Fruit fly (Drosophila melanogaster) whole organism, embryonic: ENCODE results near the gene Acbp6.

Source experiments
- Asciz ChIP-seq: fragments of 200-800 bp; sonication (Bioruptor generic); optimal IDR thresholded peaks from 2 replicates; lab custom pipeline; 2017; ENCODE audit warnings: missing biosample characterization, mild to moderate bottlenecking, missing genetic modification characterization, missing genetic modification reagents
- BEAF-32 ChIP-seq: fragments of 200-800 bp; sonication (Bioruptor generic); optimal IDR thresholded peaks from 3 replicates; lab custom pipeline; 2017; ENCODE audit warnings: missing biosample characterization, missing genetic modification characterization, mild to moderate bottlenecking, moderate library complexity, missing genetic modification reagents
- CG10462 ChIP-seq: fragments of 200-800 bp; sonication (Bioruptor generic); optimal IDR thresholded peaks from 2 replicates; lab custom pipeline; 2016; ENCODE audit warnings: missing biosample characterization, missing genetic modification characterization
- CG10565 ChIP-seq: fragments of 200-800 bp; sonication (Bioruptor generic); optimal IDR thresholded peaks from 3 replicates; lab custom pipeline; 2016; ENCODE audit warnings: missing biosample characterization, mild to moderate bottlenecking, missing genetic modification characterization
- CG12391 ChIP-seq: fragments of 200-800 bp; sonication (Bioruptor generic); optimal IDR thresholded peaks from 3 replicates; lab custom pipeline; 2018; ENCODE audit warnings: missing biosample characterization, mild to moderate bottlenecking, missing genetic modification characterization, moderate library complexity
- CG14710 ChIP-seq: fragments of 200-800 bp; sonication (Bioruptor generic); optimal IDR thresholded peaks from 3 replicates; lab custom pipeline; 2019; ENCODE audit warnings: missing biosample characterization, mild to moderate bottlenecking, missing genetic modification characterization, moderate library complexity
- CG17186 ChIP-seq: fragments of 200-800 bp; sonication (Bioruptor generic); optimal IDR thresholded peaks from 3 replicates; lab custom pipeline; 2017; ENCODE audit warnings: missing biosample characterization, missing genetic modification reagents, missing genetic modification characterization
- CG1832 ChIP-seq: fragments of 200-800 bp; sonication (Bioruptor generic); optimal IDR thresholded peaks from 2 replicates; lab custom pipeline; 2017; ENCODE audit warnings: missing biosample characterization, mild to moderate bottlenecking, missing genetic modification characterization, inconsistent platforms
- CG2678 ChIP-seq: fragments of 200-800 bp; sonication (Bioruptor generic); optimal IDR thresholded peaks from 3 replicates; lab custom pipeline; 2019; ENCODE audit warnings: missing biosample characterization, mild to moderate bottlenecking, missing genetic modification characterization, moderate library complexity
- CG2712 ChIP-seq: fragments of 200-800 bp; optimal IDR thresholded peaks from 3 replicates; lab custom pipeline; 2019; ENCODE audit warnings: missing biosample characterization, mild to moderate bottlenecking, missing genetic modification characterization, moderate library complexity
- CG2889 ChIP-seq: fragments of 200-800 bp; sonication (Bioruptor generic); IDR thresholded peaks from 3 replicates; pipeline ENCODE4 v1.3.6; 2022; ENCODE audit warnings: missing biosample characterization, missing genetic modification characterization
- CG3995 ChIP-seq: fragments of 200-800 bp; sonication (Bioruptor generic); optimal IDR thresholded peaks from 3 replicates; lab custom pipeline; 2016; ENCODE audit warnings: missing biosample characterization, missing genetic modification characterization
- CG42726 ChIP-seq: fragments of 200-800 bp; sonication (Bioruptor generic); IDR thresholded peaks from 2 replicates; pipeline ENCODE4 v1.3.6; 2022; ENCODE audit warnings: missing biosample characterization, missing genetic modification characterization; ENCODE audit not compliant: partially characterized antibody
- CG4820 ChIP-seq: fragments of 200-800 bp; sonication (Bioruptor generic); optimal IDR thresholded peaks from 3 replicates; lab custom pipeline; 2016; ENCODE audit warnings: missing biosample characterization, missing genetic modification characterization
- CG6254 ChIP-seq: fragments of 200-800 bp; sonication (Bioruptor generic); optimal IDR thresholded peaks from 3 replicates; lab custom pipeline; 2017; ENCODE audit warnings: mild to moderate bottlenecking, missing biosample characterization, missing genetic modification reagents, missing genetic modification characterization
- CG6791 ChIP-seq: fragments of 200-800 bp; sonication (Bioruptor generic); IDR thresholded peaks from 3 replicates; pipeline ENCODE4 v1.3.6; 2022; ENCODE audit warnings: missing biosample characterization, missing genetic modification characterization; ENCODE audit not compliant: partially characterized antibody
- CG9797 ChIP-seq: fragments of 200-800 bp; sonication (Bioruptor generic); optimal IDR thresholded peaks from 3 replicates; lab custom pipeline; 2018; ENCODE audit warnings: missing biosample characterization, mild to moderate bottlenecking, missing genetic modification characterization
- CG9932 ChIP-seq: fragments of 200-800 bp; sonication (Bioruptor generic); IDR thresholded peaks from 2 replicates; pipeline ENCODE4 v1.3.6; 2022; ENCODE audit warnings: missing biosample characterization, missing genetic modification characterization
- D19A ChIP-seq: fragments of 200-800 bp; optimal IDR thresholded peaks from 3 replicates; lab custom pipeline; 2019; ENCODE audit warnings: missing biosample characterization, mild to moderate bottlenecking, missing genetic modification characterization, moderate library complexity
- Dfd ChIP-seq, 2 experiments: fragments of >200 bp; optimal IDR thresholded peaks; 2 replicates each; lab custom pipeline; 2017; ENCODE audit warnings: missing biosample characterization in 2 of 2, missing genetic modification characterization in 2 of 2
- E2f2 ChIP-seq: fragments of 200-800 bp; sonication (Bioruptor generic); IDR thresholded peaks from 2 replicates; pipeline ENCODE4 v1.3.6; 2022; ENCODE audit warnings: missing biosample characterization, missing genetic modification characterization
- Eip74EF ChIP-seq, 2 experiments: fragments of 200-800 bp in 1 of 2; fragments of >200 bp in 1 of 2; sonication (Bioruptor generic) in 1 of 2; optimal IDR thresholded peaks; 2 replicates each; lab custom pipeline; 2017 to 2019; ENCODE audit warnings: missing biosample characterization in 2 of 2, missing genetic modification characterization in 2 of 2, mild to moderate bottlenecking in 1 of 2, moderate library complexity in 1 of 2
- H15 ChIP-seq: fragments of 200-800 bp; sonication (Bioruptor generic); IDR thresholded peaks from 3 replicates; pipeline ENCODE4 v1.3.6; 2022; ENCODE audit warnings: missing biosample characterization, missing genetic modification characterization
- HLHmδ ChIP-seq: fragments of 200-800 bp; sonication (Bioruptor generic); optimal IDR thresholded peaks from 2 replicates; lab custom pipeline; 2018; ENCODE audit warnings: missing biosample characterization, mild to moderate bottlenecking, missing genetic modification characterization, moderate library complexity
- Mrtf ChIP-seq: fragments of 200-800 bp; sonication (Bioruptor generic); IDR thresholded peaks from 3 replicates; pipeline ENCODE4 v1.3.6; 2022; ENCODE audit warnings: missing biosample characterization, missing genetic modification characterization
- Nf-YA ChIP-seq: fragments of 200-800 bp; sonication (Bioruptor generic); IDR thresholded peaks from 2 replicates; pipeline ENCODE4 v1.3.6; 2022; ENCODE audit warnings: missing biosample characterization, missing genetic modification characterization
- Oli ChIP-seq: fragments of 200-800 bp; sonication (Bioruptor generic); optimal IDR thresholded peaks from 2 replicates; lab custom pipeline; 2018; ENCODE audit warnings: missing biosample characterization, mild to moderate bottlenecking, missing genetic modification characterization, moderate library complexity
- Ptx1 ChIP-seq: fragments of 200-800 bp; sonication (Bioruptor generic); IDR thresholded peaks from 2 replicates; pipeline ENCODE4 v1.3.6; 2022; ENCODE audit warnings: missing biosample characterization, missing genetic modification characterization
- Sox102F ChIP-seq: fragments of 200-800 bp; sonication (Bioruptor generic); optimal IDR thresholded peaks from 2 replicates; lab custom pipeline; 2018; ENCODE audit warnings: missing biosample characterization, mild to moderate bottlenecking, missing genetic modification characterization, moderate library complexity
- Spps ChIP-seq: fragments of 200-800 bp; sonication (Bioruptor generic); optimal IDR thresholded peaks from 2 replicates; lab custom pipeline; 2018; ENCODE audit warnings: missing biosample characterization, mild to moderate bottlenecking, missing genetic modification characterization
- Ssrp ChIP-seq: fragments of 200-800 bp; sonication (Bioruptor generic); optimal IDR thresholded peaks from 2 replicates; lab custom pipeline; 2018; ENCODE audit warnings: missing biosample characterization, mild to moderate bottlenecking, missing genetic modification characterization, moderate library complexity
- bcd ChIP-seq: fragments of 200-800 bp; sonication (Bioruptor generic); optimal IDR thresholded peaks from 2 replicates; lab custom pipeline; 2017; ENCODE audit warnings: missing biosample characterization, mild to moderate bottlenecking, missing genetic modification characterization
- chif ChIP-seq, 2 experiments: fragments of 200-800 bp; sonication (Bioruptor generic); optimal IDR thresholded peaks; 3 replicates each; lab custom pipeline; 2016; ENCODE audit warnings: missing biosample characterization in 2 of 2, missing genetic modification characterization in 2 of 2
- chn ChIP-seq: fragments of 200-800 bp; sonication (Bioruptor generic); optimal IDR thresholded peaks from 2 replicates; lab custom pipeline; 2016; ENCODE audit warnings: missing biosample characterization, missing genetic modification characterization
- dan ChIP-seq: fragments of 200-800 bp; sonication (Bioruptor generic); IDR thresholded peaks from 2 replicates; pipeline ENCODE4 v1.3.6; 2022; ENCODE audit warnings: missing biosample characterization, missing genetic modification characterization
- dm ChIP-seq: fragments of 200-800 bp; sonication (Bioruptor generic); optimal IDR thresholded peaks from 3 replicates; lab custom pipeline; 2016; ENCODE audit warnings: missing biosample characterization, missing genetic modification characterization
- dpn ChIP-seq, 2 experiments: fragments of 200-800 bp; sonication (Bioruptor generic); optimal IDR thresholded peaks; 3 replicates each; lab custom pipeline; 2016; ENCODE audit warnings: missing biosample characterization in 2 of 2, missing genetic modification characterization in 2 of 2
- gem ChIP-seq: fragments of 200-800 bp; sonication (Bioruptor generic); optimal IDR thresholded peaks from 2 replicates; lab custom pipeline; 2019; ENCODE audit warnings: missing biosample characterization, mild to moderate bottlenecking, missing genetic modification characterization, moderate library complexity
- gt ChIP-seq: fragments of 200-800 bp; sonication (Bioruptor generic); IDR thresholded peaks from 2 replicates; pipeline ENCODE4 v1.3.6; 2022; ENCODE audit warnings: missing biosample characterization, missing genetic modification characterization
- nmo ChIP-seq: fragments of 200-800 bp; sonication (Bioruptor generic); optimal IDR thresholded peaks from 2 replicates; lab custom pipeline; 2018; ENCODE audit warnings: missing biosample characterization, mild to moderate bottlenecking, missing genetic modification characterization, moderate library complexity
- onecut ChIP-seq: fragments of 200-800 bp; sonication (Bioruptor generic); IDR thresholded peaks from 2 replicates; pipeline ENCODE4 v1.3.6; 2022; ENCODE audit warnings: missing biosample characterization, missing genetic modification characterization
- pfk ChIP-seq: fragments of 200-800 bp; sonication (Bioruptor generic); optimal IDR thresholded peaks from 2 replicates; lab custom pipeline; 2018; ENCODE audit warnings: missing biosample characterization, mild to moderate bottlenecking, missing genetic modification characterization, moderate library complexity
- pum ChIP-seq: fragments of 200-800 bp; sonication (Bioruptor generic); optimal IDR thresholded peaks from 2 replicates; lab custom pipeline; 2016; ENCODE audit warnings: missing biosample characterization, missing genetic modification characterization
- salm ChIP-seq: fragments of 200-800 bp; sonication (Bioruptor generic); optimal IDR thresholded peaks from 2 replicates; lab custom pipeline; 2018; ENCODE audit warnings: missing biosample characterization, mild to moderate bottlenecking, missing genetic modification characterization
- sens-2 ChIP-seq: fragments of 200-800 bp; sonication (Bioruptor generic); IDR thresholded peaks from 2 replicates; pipeline ENCODE4 v1.3.6; 2022; ENCODE audit warnings: missing biosample characterization, missing genetic modification characterization
- sisA ChIP-seq: fragments of 200-800 bp; sonication (Bioruptor generic); IDR thresholded peaks from 2 replicates; pipeline ENCODE4 v1.3.6; 2022; ENCODE audit warnings: missing biosample characterization, missing genetic modification characterization
- so ChIP-seq: fragments of 200-800 bp; sonication (Bioruptor generic); IDR thresholded peaks from 3 replicates; pipeline ENCODE4 v1.3.6; 2022; ENCODE audit warnings: missing biosample characterization, missing genetic modification characterization
- sob ChIP-seq: fragments of 200-800 bp; sonication (Bioruptor generic); IDR thresholded peaks from 2 replicates; pipeline ENCODE4 v1.3.6; 2022; ENCODE audit warnings: missing biosample characterization, missing genetic modification characterization
- ssp ChIP-seq: fragments of 200-800 bp; sonication (Bioruptor generic); IDR thresholded peaks from 2 replicates; pipeline ENCODE4 v1.3.6; 2022; ENCODE audit warnings: missing biosample characterization, missing genetic modification characterization
- tgo ChIP-seq: fragments of 200-800 bp; sonication (Bioruptor generic); IDR thresholded peaks from 3 replicates; pipeline ENCODE4 v1.3.6; 2022; ENCODE audit warnings: missing biosample characterization, missing genetic modification characterization
- yki ChIP-seq: fragments of >200 bp; optimal IDR thresholded peaks from 3 replicates; lab custom pipeline; 2018

Gene Acbp6

dm6 chr3L:7086558-7087059 lies 42.1 kb upstream of the Acbp6 start, which contains the start of gene Cpr65Ea (continued):
- TF ChIP-seq CG1832 (GFP tag; lab: Kevin White, UChicago) = no peak
- no peak for TF ChIP-seq CG10565
- 0 out of 2 replicates have a peak, but pooled peaks have one; percentile 13 for TF ChIP-seq Nf-YA
- no peak for TF ChIP-seq BEAF-32 (GFP tag; lab: Kevin White, UChicago)
- TF ChIP-seq salm (tag; lab: Kevin White, UChicago) = no peak
- no peak for TF ChIP-seq CG42726 (GFP tag; lab: Robert Waterston, UW)
- no peak for TF ChIP-seq chif (GFP tag; optimal IDR thresholded peaks at IDR 0.05; lab: Kevin White, UChicago)
- 0 out of 3 replicates have a peak, but pooled peaks have one; percentile 19 for TF ChIP-seq so
- no peak for TF ChIP-seq CG9797 (GFP tag; lab: Kevin White, UChicago)
- no peak for TF ChIP-seq CG10462
- peak; percentile 56 for TF ChIP-seq Sox102F (GFP tag; lab: Kevin White, UChicago)
- peak in 1 of 2 experiments; percentile 11 for TF ChIP-seq Eip74EF (GFP tag; optimal IDR thresholded peaks at IDR 0.05; lab: Kevin White, UChicago)
- peak; percentile 49 for TF ChIP-seq Ptx1 (GFP tag; lab: Robert Waterston, UW)
- peak; percentile 46 for TF ChIP-seq Oli
- TF ChIP-seq tgo = 0 out of 3 replicates have a peak, but pooled peaks have one; percentile 24
- no peak; the same call in 1 of the 2 replicates for TF ChIP-seq sisA
- no peak for TF ChIP-seq CG4820 (GFP tag; lab: Kevin White, UChicago)
- no peak for TF ChIP-seq CG3995 (GFP tag; lab: Kevin White, UChicago)
- TF ChIP-seq pum (GFP tag; lab: Kevin White, UChicago) = no peak
- no peak for TF ChIP-seq bcd
- TF ChIP-seq Dfd (GFP tag; optimal IDR thresholded peaks at IDR 0.05; lab: Kevin White, UChicago) = no peak
- TF ChIP-seq E2f2 (GFP tag; lab: Robert Waterston, UW) = peak; percentile 23; the same call in 1 of the 2 replicates
- TF ChIP-seq pfk (GFP tag; lab: Kevin White, UChicago) = no peak
- TF ChIP-seq Ssrp (tag; lab: Kevin White, UChicago) = no peak
- TF ChIP-seq CG14710 (tag; lab: Kevin White, UChicago) = no peak
- TF ChIP-seq CG2712 (tag; lab: Kevin White, UChicago) = peak; percentile 25
- TF ChIP-seq onecut = no peak
- no peak for TF ChIP-seq CG12391 (tag; lab: Kevin White, UChicago)
- no peak for TF ChIP-seq Mrtf (GFP tag; lab: Robert Waterston, UW)
- peak; percentile 11 for TF ChIP-seq nmo
- TF ChIP-seq chn (GFP tag; lab: Kevin White, UChicago) = no peak
- no peak for TF ChIP-seq CG17186 (GFP tag; lab: Kevin White, UChicago)
- peak; percentile 54 for TF ChIP-seq gem
- TF ChIP-seq sob (GFP tag; lab: Robert Waterston, UW) = no peak
- no peak for TF ChIP-seq H15 (GFP tag; lab: Robert Waterston, UW)
- TF ChIP-seq dpn (GFP tag; optimal IDR thresholded peaks at IDR 0.05; lab: Kevin White, UChicago) = no peak
- peak; percentile 42 for TF ChIP-seq D19A (tag; lab: Kevin White, UChicago)
- TF ChIP-seq gt = no peak
- no peak for TF ChIP-seq CG6791 (GFP tag; lab: Robert Waterston, UW)
- no peak for TF ChIP-seq sens-2 (GFP tag; lab: Robert Waterston, UW)
- no peak for TF ChIP-seq Spps (tag; lab: Kevin White, UChicago)
- TF ChIP-seq dm (GFP tag; lab: Kevin White, UChicago) = no peak
- no peak for TF ChIP-seq CG6254 (GFP tag; lab: Kevin White, UChicago)
- peak; percentile 24 for TF ChIP-seq Asciz (GFP tag; lab: Kevin White, UChicago)
- TF ChIP-seq CG2678 = peak; percentile 52
- TF ChIP-seq dan (GFP tag; lab: Robert Waterston, UW) = no peak
- TF ChIP-seq HLHmδ (GFP tag; lab: Kevin White, UChicago) = no peak
- no peak for TF ChIP-seq CG2889 (GFP tag; lab: Robert Waterston, UW)
- no peak for TF ChIP-seq yki (lab: Kevin White, UChicago)
- no peak for TF ChIP-seq CG9932
- TF ChIP-seq ssp (GFP tag; lab: Robert Waterston, UW) = no peak
